Worm (Caenorhabditis elegans): ENCODE results near the gene dpff-1.

DNA sequence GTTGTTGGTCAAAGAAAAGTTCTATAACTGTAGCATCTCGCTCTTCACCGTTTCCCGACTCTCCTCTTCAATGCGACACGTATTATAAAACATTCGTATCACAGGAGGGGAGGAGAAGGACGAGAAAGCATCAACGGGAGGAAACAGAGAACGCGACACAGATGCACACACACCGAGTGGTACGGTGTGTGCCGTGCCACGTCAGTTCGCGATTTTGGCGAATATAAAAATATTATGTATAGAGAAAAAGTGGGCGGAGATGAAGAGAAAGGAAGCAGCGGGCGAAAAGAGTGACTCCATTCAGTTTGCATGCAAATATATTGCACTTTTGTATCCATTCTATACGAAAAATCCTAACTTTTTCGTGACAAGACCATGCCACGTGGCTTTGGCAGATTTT lies 8.6 kb upstream of the dpff-1 start:
- TF ChIP-seq nhr-232 (tag; optimal IDR thresholded peaks at IDR 0.05) (no peak), sdc-2 (tag; optimal IDR thresholded peaks at IDR 0.05) (no peak), pha-4 (tag; optimal IDR thresholded peaks at IDR 0.05) (no peak), ceh-45 (GFP tag; IDR thresholded peaks at IDR 0.05) (no peak), ets-4 (tag; optimal IDR thresholded peaks at IDR 0.05) (no peak), ahr-1 (tag; optimal IDR thresholded peaks at IDR 0.05) (no peak), pax-1 (tag; optimal IDR thresholded peaks at IDR 0.05) (no peak), sox-4 (tag; optimal IDR thresholded peaks at IDR 0.05) (no peak), ceh-2 (tag; optimal IDR thresholded peaks at IDR 0.05) (no peak)
